Worm (Caenorhabditis elegans): ENCODE results near the gene ugt-39.

DNA sequence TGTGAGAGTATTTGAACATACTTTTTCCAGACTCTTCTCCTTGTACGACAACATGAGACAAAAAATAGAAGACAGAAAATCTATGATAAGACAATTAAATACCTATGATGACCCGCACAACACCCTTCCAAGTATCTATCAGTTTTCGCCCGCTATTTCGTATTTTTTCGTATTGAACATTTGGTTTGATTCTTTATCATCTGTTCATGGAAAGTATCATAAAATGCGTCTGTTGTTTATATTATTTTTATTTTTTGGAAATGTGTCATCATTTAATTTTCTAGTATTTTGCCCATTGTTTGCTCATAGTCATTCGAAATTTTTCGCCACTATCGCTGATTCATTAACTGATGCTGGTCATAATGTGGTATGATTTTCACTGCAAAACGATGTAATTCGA lies at the start of gene ugt-39:
- no peak for TF ChIP-seq flt-1 (GFP tag; IDR thresholded peaks at IDR 0.05)
- no peak for TF ChIP-seq cog-1 (tag; optimal IDR thresholded peaks at IDR 0.05)
- TF ChIP-seq med-1 (GFP tag; optimal IDR thresholded peaks at IDR 0.05; ENCODE audit: insufficient read depth): no peak
- TF ChIP-seq ztf-29 (GFP tag; IDR thresholded peaks at IDR 0.05): no peak
- TF ChIP-seq T22C8.4 (GFP tag; IDR thresholded peaks at IDR 0.05): no peak
- TF ChIP-seq tab-1 (GFP tag; IDR thresholded peaks at IDR 0.05): no peak
- no peak for TF ChIP-seq ref-1 (GFP tag; conservative IDR thresholded peaks at IDR 0.05)
- TF ChIP-seq klf-2 (GFP tag; conservative IDR thresholded peaks at IDR 0.05): no peak
- no peak for TF ChIP-seq ztf-23 (GFP tag; IDR thresholded peaks at IDR 0.05)
